Worm (Caenorhabditis elegans) whole organism, L3 larva: ENCODE measurements around the gene nlp-56.
A peak's percentile ranks its signal among the peaks of the same experiment; 100 is the strongest.

Source experiments
- R02D3.7 ChIP-seq: fragments of 150-350 bp; optimal IDR thresholded peaks from 2 replicates; lab custom pipeline; 2014; ENCODE audit warnings: missing biosample characterization, missing genetic modification characterization
- ZK546.5 ChIP-seq: sonication (generic microtip); optimal IDR thresholded peaks from 2 replicates; lab custom pipeline; 2017; ENCODE audit warnings: missing biosample characterization, missing genetic modification characterization
- aly-2 ChIP-seq: fragments of 150-350 bp; optimal IDR thresholded peaks from 2 replicates; lab custom pipeline; 2014; ENCODE audit warnings: missing biosample characterization, missing genetic modification characterization
- ama-1 ChIP-seq: fragments of 150-350 bp; optimal IDR thresholded peaks from 2 replicates; lab custom pipeline; 2018
- ceh-16 ChIP-seq: sonication (generic microtip); optimal IDR thresholded peaks from 2 replicates; lab custom pipeline; 2017; ENCODE audit warnings: missing biosample characterization, missing genetic modification characterization
- ceh-28 ChIP-seq: fragments of 150-350 bp; optimal IDR thresholded peaks from 2 replicates; lab custom pipeline; 2014; ENCODE audit warnings: missing biosample characterization, missing genetic modification reagents, missing genetic modification characterization
- ceh-82 ChIP-seq: fragments of 150-350 bp; optimal IDR thresholded peaks from 2 replicates; lab custom pipeline; 2014; ENCODE audit warnings: missing biosample characterization, missing genetic modification characterization
- ceh-9 ChIP-seq: sonication (generic microtip); optimal IDR thresholded peaks from 2 replicates; lab custom pipeline; 2018; ENCODE audit warnings: missing biosample characterization, missing genetic modification characterization
- egl-27 ChIP-seq: sonication (generic microtip); optimal IDR thresholded peaks from 4 replicates; lab custom pipeline; 2017; ENCODE audit warnings: missing biosample characterization, missing genetic modification reagents, missing genetic modification characterization
- egl-5 ChIP-seq: fragments of 150-350 bp; optimal IDR thresholded peaks from 2 replicates; lab custom pipeline; 2017; ENCODE audit warnings: missing biosample characterization, missing genetic modification reagents, missing genetic modification characterization, inconsistent platforms
- elt-1 ChIP-seq: fragments of 150-350 bp; optimal IDR thresholded peaks from 2 replicates; lab custom pipeline; 2014; ENCODE audit warnings: missing biosample characterization, missing genetic modification characterization
- elt-2 ChIP-seq: sonication (generic microtip); optimal IDR thresholded peaks from 2 replicates; lab custom pipeline; 2016; ENCODE audit warnings: missing genetic modification reagents, mild to moderate bottlenecking, missing genetic modification characterization, missing compliant biosample characterization
- elt-3 ChIP-seq, 3 experiments: fragments of 150-350 bp in 1 of 3; sonication (generic microtip) in 2 of 3; optimal IDR thresholded peaks; 2 replicates in 2 of 3; 4 replicates in 1 of 3; lab custom pipeline; 2014 to 2017; ENCODE audit warnings: missing biosample characterization in 3 of 3, missing genetic modification characterization in 3 of 3
- eor-1 ChIP-seq, 2 experiments: fragments of 150-350 bp; optimal IDR thresholded peaks; 2 replicates each; lab custom pipeline; 2014 to 2018; ENCODE audit warnings: missing biosample characterization in 2 of 2, missing genetic modification characterization in 2 of 2
- fkh-2 ChIP-seq: fragments of 150-350 bp; optimal IDR thresholded peaks from 2 replicates; lab custom pipeline; 2014; ENCODE audit warnings: missing biosample characterization, missing genetic modification reagents, missing genetic modification characterization
- fos-1 ChIP-seq: fragments of 150-350 bp; optimal IDR thresholded peaks from 2 replicates; lab custom pipeline; 2014; ENCODE audit warnings: missing biosample characterization, missing genetic modification characterization
- hmg-11 ChIP-seq: sonication (generic microtip); optimal IDR thresholded peaks from 2 replicates; lab custom pipeline; 2016; ENCODE audit warnings: missing genetic modification characterization, missing compliant biosample characterization
- jun-1 ChIP-seq: fragments of 150-350 bp; optimal IDR thresholded peaks from 2 replicates; lab custom pipeline; 2014; ENCODE audit warnings: missing biosample characterization, missing genetic modification reagents, missing genetic modification characterization
- lin-15B ChIP-seq: fragments of 150-350 bp; optimal IDR thresholded peaks from 2 replicates; lab custom pipeline; 2014; ENCODE audit warnings: missing biosample characterization, missing genetic modification characterization
- lin-39 ChIP-seq: fragments of 150-350 bp; optimal IDR thresholded peaks from 2 replicates; lab custom pipeline; 2018; ENCODE audit warnings: missing biosample characterization, missing genetic modification reagents, missing genetic modification characterization
- lsy-12 ChIP-seq: sonication (generic microtip); optimal IDR thresholded peaks from 2 replicates; lab custom pipeline; 2016; ENCODE audit warnings: mild to moderate bottlenecking, missing genetic modification characterization, missing compliant biosample characterization
- mdl-1 ChIP-seq: fragments of 150-350 bp; optimal IDR thresholded peaks from 2 replicates; lab custom pipeline; 2014; ENCODE audit warnings: missing biosample characterization, missing genetic modification characterization
- mml-1 ChIP-seq: fragments of 150-350 bp; sonication (generic microtip); optimal IDR thresholded peaks from 3 replicates; lab custom pipeline; 2014; ENCODE audit warnings: missing biosample characterization, missing genetic modification characterization
- nfya-1 ChIP-seq: sonication (generic microtip); optimal IDR thresholded peaks from 2 replicates; lab custom pipeline; 2017; ENCODE audit warnings: missing genetic modification characterization, mild to moderate bottlenecking, missing compliant biosample characterization, antibody characterized with exemption, moderate library complexity; ENCODE audit not compliant: insufficient read depth
- nhr-11 ChIP-seq: fragments of 150-350 bp; optimal IDR thresholded peaks from 2 replicates; lab custom pipeline; 2014; ENCODE audit warnings: missing biosample characterization, missing genetic modification characterization
- nhr-12 ChIP-seq: fragments of 150-350 bp; optimal IDR thresholded peaks from 2 replicates; lab custom pipeline; 2014; ENCODE audit warnings: missing biosample characterization, missing genetic modification characterization
- nhr-23 ChIP-seq: fragments of 150-350 bp; optimal IDR thresholded peaks from 2 replicates; lab custom pipeline; 2014; ENCODE audit warnings: missing biosample characterization, missing genetic modification reagents, missing genetic modification characterization
- nhr-237 ChIP-seq: fragments of 150-350 bp; optimal IDR thresholded peaks from 2 replicates; lab custom pipeline; 2014; ENCODE audit warnings: missing biosample characterization, missing genetic modification characterization
- nhr-25 ChIP-seq: sonication (generic microtip); optimal IDR thresholded peaks from 2 replicates; lab custom pipeline; 2017; ENCODE audit warnings: missing biosample characterization, missing genetic modification characterization
- nhr-28 ChIP-seq: fragments of 150-350 bp; optimal IDR thresholded peaks from 2 replicates; lab custom pipeline; 2014; ENCODE audit warnings: missing biosample characterization, missing genetic modification characterization
- nhr-43 ChIP-seq: sonication (generic microtip); optimal IDR thresholded peaks from 2 replicates; lab custom pipeline; 2016; ENCODE audit warnings: mild to moderate bottlenecking, missing genetic modification characterization, missing compliant biosample characterization; ENCODE audit not compliant: poor library complexity, severe bottlenecking
- nhr-67 ChIP-seq: fragments of 150-350 bp; optimal IDR thresholded peaks from 2 replicates; lab custom pipeline; 2014; ENCODE audit warnings: missing biosample characterization, missing genetic modification characterization
- nhr-76 ChIP-seq: fragments of 150-350 bp; sonication (generic microtip); optimal IDR thresholded peaks from 5 replicates; lab custom pipeline; 2014; ENCODE audit warnings: missing biosample characterization, missing genetic modification characterization
- nhr-77 ChIP-seq: fragments of 150-350 bp; optimal IDR thresholded peaks from 2 replicates; lab custom pipeline; 2014; ENCODE audit warnings: missing biosample characterization, missing genetic modification characterization
- pha-4 ChIP-seq: fragments of 150-350 bp; optimal IDR thresholded peaks from 2 replicates; lab custom pipeline; 2014; ENCODE audit warnings: missing biosample characterization, missing genetic modification reagents, missing genetic modification characterization
- pqm-1 ChIP-seq: fragments of 150-350 bp; optimal IDR thresholded peaks from 2 replicates; lab custom pipeline; 2017; ENCODE audit warnings: missing biosample characterization, missing genetic modification characterization, inconsistent platforms
- sea-2 ChIP-seq: fragments of 150-350 bp; sonication (generic microtip); optimal IDR thresholded peaks from 4 replicates; lab custom pipeline; 2014; ENCODE audit warnings: missing biosample characterization, missing genetic modification reagents, missing genetic modification characterization
- skn-1 ChIP-seq: fragments of 150-350 bp; optimal IDR thresholded peaks from 2 replicates; lab custom pipeline; 2014; ENCODE audit warnings: missing biosample characterization, missing genetic modification characterization
- snpc-4 ChIP-seq: fragments of 150-350 bp; optimal IDR thresholded peaks from 2 replicates; lab custom pipeline; 2014; ENCODE audit warnings: missing biosample characterization, missing genetic modification characterization
- tbx-2 ChIP-seq: sonication (generic microtip); optimal IDR thresholded peaks from 2 replicates; lab custom pipeline; 2016; ENCODE audit warnings: mild to moderate bottlenecking, missing genetic modification characterization, missing compliant biosample characterization
- unc-39 ChIP-seq: sonication (generic microtip); optimal IDR thresholded peaks from 4 replicates; lab custom pipeline; 2017; ENCODE audit warnings: missing biosample characterization, missing genetic modification characterization
- unc-62 ChIP-seq: fragments of 150-350 bp; sonication (generic microtip); optimal IDR thresholded peaks from 4 replicates; lab custom pipeline; 2014; ENCODE audit warnings: missing biosample characterization, missing genetic modification reagents, missing genetic modification characterization
- zag-1 ChIP-seq: fragments of 150-350 bp; optimal IDR thresholded peaks from 2 replicates; lab custom pipeline; 2014; ENCODE audit warnings: missing biosample characterization, missing genetic modification characterization
- ztf-11 ChIP-seq: fragments of 150-350 bp; optimal IDR thresholded peaks from 2 replicates; lab custom pipeline; 2014; ENCODE audit warnings: missing biosample characterization, missing genetic modification characterization
- ztf-4 ChIP-seq: fragments of 150-350 bp; optimal IDR thresholded peaks from 2 replicates; lab custom pipeline; 2014; ENCODE audit warnings: missing biosample characterization, missing genetic modification characterization

Gene nlp-56

ce11 chrIV:14792602-14793232 lies 8.2 kb upstream of the nlp-56 start, which contains the start of gene gdi-1:
Gene gdi-1 (minus strand): TSS chrIV:14792887.
- TF ChIP-seq aly-2 (tag; lab: Kevin White, UChicago), result no peak
- no peak for TF ChIP-seq unc-39 (tag; lab: Kevin White, UChicago)
- TF ChIP-seq egl-5 (tag; lab: Kevin White, UChicago), result no peak
- TF ChIP-seq R02D3.7 (tag; lab: Kevin White, UChicago), result no peak
- TF ChIP-seq nhr-12, result no peak
- no peak for TF ChIP-seq mml-1 (tag; lab: Kevin White, UChicago)
- TF ChIP-seq nhr-23 (tag; lab: Kevin White, UChicago), result peak; percentile 4
- TF ChIP-seq lsy-12 (tag; lab: Kevin White, UChicago), result no peak
- TF ChIP-seq pqm-1 (tag; lab: Kevin White, UChicago), result no peak
- no peak for TF ChIP-seq unc-62
- TF ChIP-seq ama-1 (lab: Kevin White, UChicago), result peak; percentile 79
- TF ChIP-seq ceh-28 (tag; lab: Kevin White, UChicago), result no peak
- no peak for TF ChIP-seq ceh-9 (tag; lab: Kevin White, UChicago)
- no peak for TF ChIP-seq nhr-77 (tag; lab: Kevin White, UChicago)
- no peak for TF ChIP-seq lin-39 (tag; lab: Kevin White, UChicago)

DNA sequence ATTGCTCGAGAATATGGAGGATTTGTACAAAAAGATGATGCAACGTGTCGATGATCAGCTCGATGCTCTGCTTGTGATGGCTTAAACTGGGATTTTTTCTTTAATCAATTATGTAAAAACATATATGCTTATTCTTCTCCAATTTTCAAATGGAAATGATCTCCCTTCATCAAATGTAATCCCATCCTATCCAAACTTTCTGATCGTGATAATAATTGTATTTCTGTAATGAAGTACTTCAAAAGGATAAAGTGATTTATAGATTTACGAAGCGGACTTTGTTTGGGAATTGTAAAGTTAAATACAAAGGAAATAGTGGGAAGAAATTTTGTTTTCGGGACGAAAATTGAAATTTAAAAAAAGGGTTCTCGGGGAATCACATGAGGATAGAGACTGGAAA lies 6.0 kb upstream of the nlp-56 start:
- no peak for TF ChIP-seq fos-1 (tag; lab: Kevin White, UChicago)
- no peak for TF ChIP-seq ztf-11 (tag; lab: Kevin White, UChicago)
- TF ChIP-seq snpc-4 (tag; lab: Kevin White, UChicago), result no peak
- no peak for TF ChIP-seq egl-27
- TF ChIP-seq nhr-25 (tag; lab: Kevin White, UChicago), result peak; percentile 8
- no peak for TF ChIP-seq eor-1 (tag; optimal IDR thresholded peaks at IDR 0.05; lab: Kevin White, UChicago)
- TF ChIP-seq elt-2 (tag; lab: Kevin White, UChicago), result peak; percentile 23
- TF ChIP-seq nhr-12, result no peak
- no peak for TF ChIP-seq mdl-1 (tag; lab: Kevin White, UChicago)
- no peak for TF ChIP-seq jun-1 (tag; lab: Kevin White, UChicago)
- TF ChIP-seq nhr-77 (tag; lab: Kevin White, UChicago), result no peak
- no peak for TF ChIP-seq lin-39 (tag; lab: Kevin White, UChicago)
- TF ChIP-seq ama-1 (lab: Kevin White, UChicago), result peak; percentile 61
- TF ChIP-seq lsy-12 (tag; lab: Kevin White, UChicago), result peak; percentile 10
- peak; percentile 16 for TF ChIP-seq pha-4 (tag; lab: Kevin White, UChicago)
- TF ChIP-seq nhr-11 (tag; lab: Kevin White, UChicago), result no peak
- TF ChIP-seq nhr-67 (tag; lab: Kevin White, UChicago), result no peak
- no peak for TF ChIP-seq hmg-11 (tag; lab: Kevin White, UChicago)
- TF ChIP-seq nhr-76 (tag; lab: Kevin White, UChicago), result no peak
- no peak for TF ChIP-seq aly-2 (tag; lab: Kevin White, UChicago)
- no peak for TF ChIP-seq fkh-2 (tag; lab: Kevin White, UChicago)
- peak; percentile 28 for TF ChIP-seq ceh-28 (tag; lab: Kevin White, UChicago)
- no peak for TF ChIP-seq pqm-1 (tag; lab: Kevin White, UChicago)
- TF ChIP-seq nhr-23 (tag; lab: Kevin White, UChicago), result no peak
- TF ChIP-seq R02D3.7 (tag; lab: Kevin White, UChicago), result no peak
- no peak for TF ChIP-seq ceh-16 (tag; lab: Kevin White, UChicago)
- TF ChIP-seq zag-1, result no peak
- TF ChIP-seq nhr-237 (tag; lab: Kevin White, UChicago), result no peak
- no peak for TF ChIP-seq ZK546.5 (tag; lab: Kevin White, UChicago)
- no peak for TF ChIP-seq nhr-28
- TF ChIP-seq elt-3 (tag; optimal IDR thresholded peaks at IDR 0.05; lab: Kevin White, UChicago), result no peak
- TF ChIP-seq ztf-4 (tag; lab: Kevin White, UChicago), result peak; percentile 6
- TF ChIP-seq unc-62, result no peak
- no peak for TF ChIP-seq lin-15B
- no peak for TF ChIP-seq tbx-2 (tag; lab: Kevin White, UChicago)
- TF ChIP-seq elt-1 (tag; lab: Kevin White, UChicago), result no peak
- TF ChIP-seq ceh-82 (tag; lab: Kevin White, UChicago), result no peak
- TF ChIP-seq skn-1 (tag; lab: Kevin White, UChicago), result no peak
- TF ChIP-seq nhr-43 (tag; lab: Kevin White, UChicago), result peak; percentile 19
- no peak for TF ChIP-seq mml-1 (tag; lab: Kevin White, UChicago)
- no peak for TF ChIP-seq nfya-1 (tag; lab: Kevin White, UChicago)
- no peak for TF ChIP-seq ceh-9 (tag; lab: Kevin White, UChicago)
- TF ChIP-seq sea-2 (GFP tag; lab: Kevin White, UChicago), result no peak
- no peak for TF ChIP-seq unc-39 (tag; lab: Kevin White, UChicago)
